Fruit fly (Drosophila melanogaster) whole organism, embryonic: ENCODE measurements around the gene CG32073.

ENCODE experiments used
- B-H1 ChIP-seq: fragments of 200-800 bp; sonication (Bioruptor generic); IDR thresholded peaks from 3 replicates; pipeline ENCODE4 v1.3.6; 2022; ENCODE audit warnings: missing biosample characterization, missing genetic modification characterization
- CG10267 ChIP-seq: fragments of 200-800 bp; sonication (Bioruptor generic); optimal IDR thresholded peaks from 2 replicates; lab custom pipeline; 2018; ENCODE audit warnings: missing biosample characterization, mild to moderate bottlenecking, missing genetic modification characterization, moderate library complexity
- CG10959 ChIP-seq: fragments of 200-800 bp; sonication (Bioruptor generic); IDR thresholded peaks from 2 replicates; pipeline ENCODE4 v1.3.6; 2022; ENCODE audit warnings: missing biosample characterization, missing genetic modification characterization
- CG11723 ChIP-seq: fragments of 200-800 bp; sonication (Bioruptor generic); optimal IDR thresholded peaks from 2 replicates; lab custom pipeline; 2017; ENCODE audit warnings: missing biosample characterization, mild to moderate bottlenecking, missing genetic modification characterization
- CG12942 ChIP-seq: fragments of 200-800 bp; sonication (Bioruptor generic); optimal IDR thresholded peaks from 3 replicates; lab custom pipeline; 2016; ENCODE audit warnings: missing biosample characterization, missing genetic modification characterization
- CG13287 ChIP-seq: fragments of 200-800 bp; sonication (Bioruptor generic); IDR thresholded peaks from 2 replicates; pipeline ENCODE4 v1.3.6; 2022; ENCODE audit warnings: missing biosample characterization, missing genetic modification characterization; ENCODE audit not compliant: partially characterized antibody
- CG13296 ChIP-seq: fragments of 200-800 bp; sonication (Bioruptor generic); optimal IDR thresholded peaks from 3 replicates; lab custom pipeline; 2018; ENCODE audit warnings: missing biosample characterization, mild to moderate bottlenecking, missing genetic modification characterization
- CG14441 ChIP-seq: fragments of 200-800 bp; sonication (Bioruptor generic); IDR thresholded peaks from 2 replicates; pipeline ENCODE4 v1.3.6; 2022; ENCODE audit warnings: missing biosample characterization, missing genetic modification characterization
- CG1647 ChIP-seq: fragments of 200-800 bp; sonication (Bioruptor generic); optimal IDR thresholded peaks from 3 replicates; lab custom pipeline; 2016; ENCODE audit warnings: missing biosample characterization, missing genetic modification characterization
- CG17186 ChIP-seq: fragments of 200-800 bp; sonication (Bioruptor generic); optimal IDR thresholded peaks from 3 replicates; lab custom pipeline; 2017; ENCODE audit warnings: missing biosample characterization, missing genetic modification reagents, missing genetic modification characterization
- CG1832 ChIP-seq: fragments of 200-800 bp; sonication (Bioruptor generic); optimal IDR thresholded peaks from 2 replicates; lab custom pipeline; 2017; ENCODE audit warnings: missing biosample characterization, mild to moderate bottlenecking, missing genetic modification characterization, inconsistent platforms
- CG18599 ChIP-seq: fragments of 200-800 bp; sonication (Bioruptor generic); optimal IDR thresholded peaks from 3 replicates; lab custom pipeline; 2017; ENCODE audit warnings: missing biosample characterization, missing genetic modification characterization, mild to moderate bottlenecking, moderate library complexity, missing genetic modification reagents
- CG2678 ChIP-seq: fragments of 200-800 bp; sonication (Bioruptor generic); optimal IDR thresholded peaks from 3 replicates; lab custom pipeline; 2019; ENCODE audit warnings: missing biosample characterization, mild to moderate bottlenecking, missing genetic modification characterization, moderate library complexity
- CG33213 ChIP-seq: fragments of 200-800 bp; sonication (Bioruptor generic); optimal IDR thresholded peaks from 3 replicates; lab custom pipeline; 2016; ENCODE audit warnings: missing biosample characterization, missing genetic modification characterization
- CG3407 ChIP-seq: fragments of 200-800 bp; sonication (Bioruptor generic); optimal IDR thresholded peaks from 2 replicates; lab custom pipeline; 2018; ENCODE audit warnings: missing biosample characterization, mild to moderate bottlenecking, missing genetic modification characterization
- CG34422 ChIP-seq: fragments of 200-800 bp; sonication (Bioruptor generic); IDR thresholded peaks from 3 replicates; pipeline ENCODE4 v1.3.6; 2022; ENCODE audit warnings: missing biosample characterization, missing genetic modification characterization
- CG6654 ChIP-seq: fragments of 200-800 bp; sonication (Bioruptor generic); optimal IDR thresholded peaks from 2 replicates; lab custom pipeline; 2017; ENCODE audit warnings: missing biosample characterization, mild to moderate bottlenecking, missing genetic modification characterization
- CG6854 ChIP-seq: fragments of 200-800 bp; sonication (Bioruptor generic); optimal IDR thresholded peaks from 3 replicates; lab custom pipeline; 2017; ENCODE audit warnings: missing biosample characterization, mild to moderate bottlenecking, missing genetic modification characterization
- CG9437 ChIP-seq: fragments of 200-800 bp; sonication (Bioruptor generic); optimal IDR thresholded peaks from 2 replicates; lab custom pipeline; 2018; ENCODE audit warnings: missing biosample characterization, mild to moderate bottlenecking, missing genetic modification characterization
- CG9932 ChIP-seq: fragments of 200-800 bp; sonication (Bioruptor generic); IDR thresholded peaks from 2 replicates; pipeline ENCODE4 v1.3.6; 2022; ENCODE audit warnings: missing biosample characterization, missing genetic modification characterization
- CHES-1-like ChIP-seq: fragments of 200-800 bp; sonication (Bioruptor generic); optimal IDR thresholded peaks from 2 replicates; lab custom pipeline; 2016; ENCODE audit warnings: missing biosample characterization, missing genetic modification characterization
- CTCF ChIP-seq: fragments of 200-800 bp; sonication (Bioruptor generic); optimal IDR thresholded peaks from 2 replicates; lab custom pipeline; 2017; ENCODE audit warnings: missing biosample characterization, mild to moderate bottlenecking, missing genetic modification characterization, moderate library complexity
- CrebB ChIP-seq: fragments of 200-800 bp; sonication (Bioruptor generic); optimal IDR thresholded peaks from 3 replicates; lab custom pipeline; 2018; ENCODE audit warnings: missing biosample characterization, mild to moderate bottlenecking, missing genetic modification characterization
- Dip2 ChIP-seq: fragments of 200-800 bp; sonication (Bioruptor generic); IDR thresholded peaks from 2 replicates; pipeline ENCODE4 v1.3.6; 2022; ENCODE audit warnings: missing biosample characterization, missing genetic modification characterization
- HLH54F ChIP-seq: fragments of 200-800 bp; sonication (Bioruptor generic); optimal IDR thresholded peaks from 3 replicates; lab custom pipeline; 2016; ENCODE audit warnings: missing biosample characterization, missing genetic modification characterization
- Hr39 ChIP-seq: fragments of >200 bp; optimal IDR thresholded peaks from 2 replicates; lab custom pipeline; 2017
- Kr ChIP-seq: fragments of 200-800 bp; sonication (Bioruptor generic); optimal IDR thresholded peaks from 2 replicates; lab custom pipeline; 2017; ENCODE audit warnings: missing biosample characterization, mild to moderate bottlenecking, missing genetic modification characterization
- Nf-YA ChIP-seq: fragments of 200-800 bp; sonication (Bioruptor generic); IDR thresholded peaks from 2 replicates; pipeline ENCODE4 v1.3.6; 2022; ENCODE audit warnings: missing biosample characterization, missing genetic modification characterization
- PHDP ChIP-seq: fragments of 200-800 bp; sonication (Bioruptor generic); optimal IDR thresholded peaks from 3 replicates; lab custom pipeline; 2018; ENCODE audit warnings: missing biosample characterization, mild to moderate bottlenecking, missing genetic modification characterization, moderate library complexity
- Sox102F ChIP-seq: fragments of 200-800 bp; sonication (Bioruptor generic); optimal IDR thresholded peaks from 2 replicates; lab custom pipeline; 2018; ENCODE audit warnings: missing biosample characterization, mild to moderate bottlenecking, missing genetic modification characterization, moderate library complexity
- ato ChIP-seq: fragments of 200-800 bp; sonication (Bioruptor generic); IDR thresholded peaks from 2 replicates; pipeline ENCODE4 v1.3.6; 2022; ENCODE audit warnings: missing biosample characterization, missing genetic modification characterization; ENCODE audit not compliant: partially characterized antibody
- bsh ChIP-seq, 2 experiments: fragments of 200-800 bp; sonication (Bioruptor generic); optimal IDR thresholded peaks; 2 replicates each; lab custom pipeline; 2017 to 2018; ENCODE audit warnings: mild to moderate bottlenecking in 2 of 2, missing biosample characterization in 2 of 2, missing genetic modification characterization in 2 of 2, moderate library complexity in 1 of 2
- chn ChIP-seq: fragments of 200-800 bp; sonication (Bioruptor generic); optimal IDR thresholded peaks from 2 replicates; lab custom pipeline; 2016; ENCODE audit warnings: missing biosample characterization, missing genetic modification characterization
- dmrt99B ChIP-seq: fragments of 200-800 bp; sonication (Bioruptor generic); optimal IDR thresholded peaks from 2 replicates; lab custom pipeline; 2018; ENCODE audit warnings: missing biosample characterization, mild to moderate bottlenecking, missing genetic modification characterization, moderate library complexity
- fd3F ChIP-seq: fragments of 200-800 bp; sonication (Bioruptor generic); optimal IDR thresholded peaks from 2 replicates; lab custom pipeline; 2018; ENCODE audit warnings: missing biosample characterization, mild to moderate bottlenecking, missing genetic modification characterization, moderate library complexity
- fu2 ChIP-seq: fragments of 200-800 bp; sonication (Bioruptor generic); optimal IDR thresholded peaks from 2 replicates; lab custom pipeline; 2016; ENCODE audit warnings: missing biosample characterization, missing genetic modification characterization
- jing ChIP-seq: fragments of 200-800 bp; sonication (Bioruptor generic); optimal IDR thresholded peaks from 2 replicates; lab custom pipeline; 2018; ENCODE audit warnings: missing biosample characterization, mild to moderate bottlenecking, missing genetic modification characterization
- klu ChIP-seq: fragments of 200-800 bp; sonication (Bioruptor generic); IDR thresholded peaks from 2 replicates; pipeline ENCODE4 v1.3.6; 2022; ENCODE audit warnings: missing biosample characterization, missing genetic modification characterization
- kni ChIP-seq: fragments of 200-800 bp; sonication (Bioruptor generic); optimal IDR thresholded peaks from 3 replicates; lab custom pipeline; 2017; ENCODE audit warnings: mild to moderate bottlenecking, missing biosample characterization, missing genetic modification reagents, missing genetic modification characterization
- otp ChIP-seq: fragments of 200-800 bp; sonication (Bioruptor generic); IDR thresholded peaks from 3 replicates; pipeline ENCODE4, ENCODE4 v1.3.6; 2022; ENCODE audit warnings: missing biosample characterization, missing genetic modification characterization
- pnt ChIP-seq: fragments of 200-800 bp; sonication (Bioruptor generic); optimal IDR thresholded peaks from 3 replicates; lab custom pipeline; 2016; ENCODE audit warnings: missing biosample characterization, missing genetic modification characterization
- pum ChIP-seq: fragments of 200-800 bp; sonication (Bioruptor generic); optimal IDR thresholded peaks from 2 replicates; lab custom pipeline; 2016; ENCODE audit warnings: missing biosample characterization, missing genetic modification characterization
- ranshi ChIP-seq: fragments of 200-800 bp; sonication (Bioruptor generic); IDR thresholded peaks from 2 replicates; pipeline ENCODE4 v1.3.6; 2022; ENCODE audit warnings: missing biosample characterization, missing genetic modification characterization
- row ChIP-seq: fragments of 200-800 bp; sonication (Bioruptor generic); IDR thresholded peaks from 3 replicates; pipeline ENCODE4 v1.3.6; 2022; ENCODE audit warnings: missing biosample characterization, missing genetic modification characterization
- shn ChIP-seq: fragments of 200-800 bp; sonication (Bioruptor generic); optimal IDR thresholded peaks from 3 replicates; lab custom pipeline; 2016; ENCODE audit warnings: missing biosample characterization, missing genetic modification characterization
- slou ChIP-seq: fragments of 200-800 bp; sonication (Bioruptor generic); optimal IDR thresholded peaks from 3 replicates; lab custom pipeline; 2016; ENCODE audit warnings: missing biosample characterization, missing genetic modification characterization
- sob ChIP-seq: fragments of 200-800 bp; sonication (Bioruptor generic); IDR thresholded peaks from 2 replicates; pipeline ENCODE4 v1.3.6; 2022; ENCODE audit warnings: missing biosample characterization, missing genetic modification characterization
- stwl ChIP-seq: fragments of 200-800 bp; sonication (Bioruptor generic); optimal IDR thresholded peaks from 3 replicates; lab custom pipeline; 2018; ENCODE audit warnings: missing biosample characterization, mild to moderate bottlenecking, missing genetic modification characterization, moderate library complexity
- vfl ChIP-seq: fragments of 200-800 bp; sonication (Bioruptor generic); optimal IDR thresholded peaks from 2 replicates; lab custom pipeline; 2016; ENCODE audit warnings: missing biosample characterization, missing genetic modification characterization
- zfh2 ChIP-seq: fragments of 200-800 bp; sonication (Bioruptor generic); optimal IDR thresholded peaks from 2 replicates; lab custom pipeline; 2016; ENCODE audit warnings: missing biosample characterization, missing genetic modification characterization

CG32073 gene

DNA sequence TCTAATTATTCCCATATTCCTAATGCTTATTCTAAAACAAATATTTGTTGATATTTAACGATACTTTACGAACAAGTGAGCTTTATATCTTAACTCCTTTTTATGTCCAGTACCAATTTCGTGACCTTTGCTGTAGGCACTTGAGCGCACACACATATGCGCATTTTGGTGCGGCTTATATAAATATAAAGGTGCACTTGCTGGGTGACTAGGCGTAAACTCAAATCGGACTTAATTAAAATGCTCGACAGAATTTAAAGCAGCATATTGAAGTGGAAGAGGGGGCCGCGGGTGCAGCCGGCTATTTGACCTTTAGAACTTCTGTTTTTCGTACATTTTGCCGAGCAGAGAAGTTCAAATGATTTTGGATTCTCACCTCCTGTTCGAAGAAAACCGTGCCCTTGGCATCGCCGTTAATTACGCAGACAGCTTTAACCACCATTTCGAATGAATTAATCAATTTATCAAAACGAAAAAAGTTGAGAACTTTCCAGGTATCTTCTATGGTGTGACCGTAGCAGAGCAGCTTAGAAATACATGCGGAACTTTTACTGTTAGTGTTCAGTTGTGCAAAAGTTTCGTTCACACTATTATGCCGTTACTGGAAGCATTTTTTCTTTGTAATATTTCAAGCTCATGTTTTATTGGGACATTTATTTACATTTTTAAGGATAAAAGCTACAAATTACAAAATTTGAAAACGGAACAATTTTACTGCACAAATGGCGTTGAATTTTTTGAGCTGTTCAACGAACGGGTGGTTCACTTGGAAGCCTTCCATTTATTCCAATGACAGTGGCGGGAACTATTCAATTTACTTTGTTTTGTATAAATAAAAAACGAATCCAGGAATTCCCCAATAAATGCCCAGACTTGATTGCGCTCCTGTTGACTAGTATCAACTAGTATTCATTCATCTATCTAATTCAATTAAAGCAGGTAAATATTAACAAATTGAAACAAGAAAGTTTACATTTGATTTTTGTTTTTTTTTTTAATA is 6.1 kb upstream of the CG32073 start, which contains the start of gene Sod1 (continued):
- TF ChIP-seq CG6854 (no peak), zfh2 (no peak), HLH54F (GFP tag; lab: Kevin White, UChicago) (no peak), jing (GFP tag; lab: Kevin White, UChicago) (no peak), CG9932 (GFP tag; lab: Robert Waterston, UW) (no peak), CG2678 (tag; lab: Kevin White, UChicago) (no peak), row (GFP tag; lab: Robert Waterston, UW) (peak; percentile 45; the same call in 2 of the 3 replicates), CG12942 (GFP tag; lab: Kevin White, UChicago) (no peak), Nf-YA (no peak), CG1647 (no peak), Kr (GFP tag; lab: Kevin White, UChicago) (no peak), bsh (GFP tag; optimal IDR thresholded peaks at IDR 0.05; lab: Kevin White, UChicago) (peak; percentile 5 to 80), dmrt99B (tag; lab: Kevin White, UChicago) (no peak), CG33213 (no peak), CG10267 (tag; lab: Kevin White, UChicago) (no peak), stwl (peak; percentile 57), CrebB (tag; lab: Kevin White, UChicago) (no peak), CG14441 (GFP tag; lab: Robert Waterston, UW) (no peak; the same call in 1 of the 2 replicates), shn (no peak), CG17186 (GFP tag; lab: Kevin White, UChicago) (no peak), ranshi (GFP tag; lab: Robert Waterston, UW) (no peak), CG13287 (GFP tag; lab: Robert Waterston, UW) (peak; percentile 38; the same call in 1 of the 2 replicates), CHES-1-like (GFP tag; lab: Kevin White, UChicago) (no peak), Sox102F (GFP tag; lab: Kevin White, UChicago) (no peak), chn (GFP tag; lab: Kevin White, UChicago) (no peak), Hr39 (no peak), CTCF (GFP tag; lab: Kevin White, UChicago) (peak; percentile 10), CG9437 (GFP tag; lab: Kevin White, UChicago) (no peak), kni (GFP tag; lab: Kevin White, UChicago) (no peak), Dip2 (GFP tag; lab: Robert Waterston, UW) (no peak), fd3F (GFP tag; lab: Kevin White, UChicago) (no peak), CG18599 (no peak), otp (GFP tag; lab: Robert Waterston, UW) (no peak), CG10959 (GFP tag; lab: Robert Waterston, UW) (no peak), CG13296 (no peak), sob (GFP tag; lab: Robert Waterston, UW) (no peak), CG34422 (GFP tag; lab: Robert Waterston, UW) (peak; percentile 83; the same call in 1 of the 3 replicates), pum (GFP tag; lab: Kevin White, UChicago) (no peak), vfl (GFP tag; lab: Kevin White, UChicago) (no peak), ato (GFP tag; lab: Robert Waterston, UW) (no peak), slou (GFP tag; lab: Kevin White, UChicago) (no peak), CG11723 (no peak), pnt (GFP tag; lab: Kevin White, UChicago) (no peak), CG1832 (no peak), B-H1 (GFP tag; lab: Robert Waterston, UW) (no peak), klu (no peak), fu2 (no peak), CG3407 (GFP tag; lab: Kevin White, UChicago) (no peak), PHDP (tag; lab: Kevin White, UChicago) (peak; percentile 25), CG6654 (GFP tag; lab: Kevin White, UChicago) (no peak)
